Worm (Caenorhabditis elegans) whole organism, L3 larva: ENCODE results near the gene mcu-1.
A peak's percentile ranks its signal among the peaks of the same experiment; 100 is the strongest.

Experiments used
- aly-2 ChIP-seq: fragments of 150-350 bp; optimal IDR thresholded peaks from 2 replicates; lab custom pipeline; 2014; ENCODE audit warnings: missing biosample characterization, missing genetic modification characterization
- ama-1 ChIP-seq: fragments of 150-350 bp; optimal IDR thresholded peaks from 2 replicates; lab custom pipeline; 2018
- ceh-16 ChIP-seq: sonication (generic microtip); optimal IDR thresholded peaks from 2 replicates; lab custom pipeline; 2017; ENCODE audit warnings: missing biosample characterization, missing genetic modification characterization
- ceh-82 ChIP-seq: fragments of 150-350 bp; optimal IDR thresholded peaks from 2 replicates; lab custom pipeline; 2014; ENCODE audit warnings: missing biosample characterization, missing genetic modification characterization
- ceh-9 ChIP-seq: sonication (generic microtip); optimal IDR thresholded peaks from 2 replicates; lab custom pipeline; 2018; ENCODE audit warnings: missing biosample characterization, missing genetic modification characterization
- daf-12 ChIP-seq: fragments of 150-350 bp; optimal IDR thresholded peaks from 2 replicates; lab custom pipeline; 2014; ENCODE audit warnings: missing biosample characterization, missing genetic modification reagents, missing genetic modification characterization
- egl-27 ChIP-seq: sonication (generic microtip); optimal IDR thresholded peaks from 4 replicates; lab custom pipeline; 2017; ENCODE audit warnings: missing biosample characterization, missing genetic modification reagents, missing genetic modification characterization
- elt-1 ChIP-seq: fragments of 150-350 bp; optimal IDR thresholded peaks from 2 replicates; lab custom pipeline; 2014; ENCODE audit warnings: missing biosample characterization, missing genetic modification characterization
- elt-3 ChIP-seq, 3 experiments: fragments of 150-350 bp in 1 of 3; sonication (generic microtip) in 2 of 3; optimal IDR thresholded peaks; 2 replicates in 2 of 3; 4 replicates in 1 of 3; lab custom pipeline; 2014 to 2017; ENCODE audit warnings: missing biosample characterization in 3 of 3, missing genetic modification characterization in 3 of 3
- eor-1 ChIP-seq, 2 experiments: fragments of 150-350 bp; optimal IDR thresholded peaks; 2 replicates each; lab custom pipeline; 2014 to 2018; ENCODE audit warnings: missing biosample characterization in 2 of 2, missing genetic modification characterization in 2 of 2
- fkh-10 ChIP-seq: sonication (generic microtip); optimal IDR thresholded peaks from 2 replicates; lab custom pipeline; 2017; ENCODE audit warnings: missing biosample characterization, missing genetic modification reagents, missing genetic modification characterization
- fkh-2 ChIP-seq: fragments of 150-350 bp; optimal IDR thresholded peaks from 2 replicates; lab custom pipeline; 2014; ENCODE audit warnings: missing biosample characterization, missing genetic modification reagents, missing genetic modification characterization
- fos-1 ChIP-seq: fragments of 150-350 bp; optimal IDR thresholded peaks from 2 replicates; lab custom pipeline; 2014; ENCODE audit warnings: missing biosample characterization, missing genetic modification characterization
- hmg-11 ChIP-seq: sonication (generic microtip); optimal IDR thresholded peaks from 2 replicates; lab custom pipeline; 2016; ENCODE audit warnings: missing genetic modification characterization, missing compliant biosample characterization
- jun-1 ChIP-seq: fragments of 150-350 bp; optimal IDR thresholded peaks from 2 replicates; lab custom pipeline; 2014; ENCODE audit warnings: missing biosample characterization, missing genetic modification reagents, missing genetic modification characterization
- lin-15B ChIP-seq: fragments of 150-350 bp; optimal IDR thresholded peaks from 2 replicates; lab custom pipeline; 2014; ENCODE audit warnings: missing biosample characterization, missing genetic modification characterization
- lin-39 ChIP-seq: fragments of 150-350 bp; optimal IDR thresholded peaks from 2 replicates; lab custom pipeline; 2018; ENCODE audit warnings: missing biosample characterization, missing genetic modification reagents, missing genetic modification characterization
- lsy-12 ChIP-seq: sonication (generic microtip); optimal IDR thresholded peaks from 2 replicates; lab custom pipeline; 2016; ENCODE audit warnings: mild to moderate bottlenecking, missing genetic modification characterization, missing compliant biosample characterization
- mdl-1 ChIP-seq: fragments of 150-350 bp; optimal IDR thresholded peaks from 2 replicates; lab custom pipeline; 2014; ENCODE audit warnings: missing biosample characterization, missing genetic modification characterization
- mml-1 ChIP-seq: fragments of 150-350 bp; sonication (generic microtip); optimal IDR thresholded peaks from 3 replicates; lab custom pipeline; 2014; ENCODE audit warnings: missing biosample characterization, missing genetic modification characterization
- nfya-1 ChIP-seq: sonication (generic microtip); optimal IDR thresholded peaks from 2 replicates; lab custom pipeline; 2017; ENCODE audit warnings: missing genetic modification characterization, mild to moderate bottlenecking, missing compliant biosample characterization, antibody characterized with exemption, moderate library complexity; ENCODE audit not compliant: insufficient read depth
- nhr-12 ChIP-seq: fragments of 150-350 bp; optimal IDR thresholded peaks from 2 replicates; lab custom pipeline; 2014; ENCODE audit warnings: missing biosample characterization, missing genetic modification characterization
- nhr-23 ChIP-seq: fragments of 150-350 bp; optimal IDR thresholded peaks from 2 replicates; lab custom pipeline; 2014; ENCODE audit warnings: missing biosample characterization, missing genetic modification reagents, missing genetic modification characterization
- nhr-237 ChIP-seq: fragments of 150-350 bp; optimal IDR thresholded peaks from 2 replicates; lab custom pipeline; 2014; ENCODE audit warnings: missing biosample characterization, missing genetic modification characterization
- nhr-28 ChIP-seq: fragments of 150-350 bp; optimal IDR thresholded peaks from 2 replicates; lab custom pipeline; 2014; ENCODE audit warnings: missing biosample characterization, missing genetic modification characterization
- nhr-43 ChIP-seq: sonication (generic microtip); optimal IDR thresholded peaks from 2 replicates; lab custom pipeline; 2016; ENCODE audit warnings: mild to moderate bottlenecking, missing genetic modification characterization, missing compliant biosample characterization; ENCODE audit not compliant: poor library complexity, severe bottlenecking
- nhr-67 ChIP-seq: fragments of 150-350 bp; optimal IDR thresholded peaks from 2 replicates; lab custom pipeline; 2014; ENCODE audit warnings: missing biosample characterization, missing genetic modification characterization
- nhr-76 ChIP-seq: fragments of 150-350 bp; sonication (generic microtip); optimal IDR thresholded peaks from 5 replicates; lab custom pipeline; 2014; ENCODE audit warnings: missing biosample characterization, missing genetic modification characterization
- nhr-77 ChIP-seq: fragments of 150-350 bp; optimal IDR thresholded peaks from 2 replicates; lab custom pipeline; 2014; ENCODE audit warnings: missing biosample characterization, missing genetic modification characterization
- pha-4 ChIP-seq: fragments of 150-350 bp; optimal IDR thresholded peaks from 2 replicates; lab custom pipeline; 2014; ENCODE audit warnings: missing biosample characterization, missing genetic modification reagents, missing genetic modification characterization
- tbx-2 ChIP-seq: sonication (generic microtip); optimal IDR thresholded peaks from 2 replicates; lab custom pipeline; 2016; ENCODE audit warnings: mild to moderate bottlenecking, missing genetic modification characterization, missing compliant biosample characterization
- unc-39 ChIP-seq: sonication (generic microtip); optimal IDR thresholded peaks from 4 replicates; lab custom pipeline; 2017; ENCODE audit warnings: missing biosample characterization, missing genetic modification characterization
- zag-1 ChIP-seq: fragments of 150-350 bp; optimal IDR thresholded peaks from 2 replicates; lab custom pipeline; 2014; ENCODE audit warnings: missing biosample characterization, missing genetic modification characterization
- ztf-11 ChIP-seq: fragments of 150-350 bp; optimal IDR thresholded peaks from 2 replicates; lab custom pipeline; 2014; ENCODE audit warnings: missing biosample characterization, missing genetic modification characterization
- ztf-4 ChIP-seq: fragments of 150-350 bp; optimal IDR thresholded peaks from 2 replicates; lab custom pipeline; 2014; ENCODE audit warnings: missing biosample characterization, missing genetic modification characterization

The mcu-1 gene

DNA sequence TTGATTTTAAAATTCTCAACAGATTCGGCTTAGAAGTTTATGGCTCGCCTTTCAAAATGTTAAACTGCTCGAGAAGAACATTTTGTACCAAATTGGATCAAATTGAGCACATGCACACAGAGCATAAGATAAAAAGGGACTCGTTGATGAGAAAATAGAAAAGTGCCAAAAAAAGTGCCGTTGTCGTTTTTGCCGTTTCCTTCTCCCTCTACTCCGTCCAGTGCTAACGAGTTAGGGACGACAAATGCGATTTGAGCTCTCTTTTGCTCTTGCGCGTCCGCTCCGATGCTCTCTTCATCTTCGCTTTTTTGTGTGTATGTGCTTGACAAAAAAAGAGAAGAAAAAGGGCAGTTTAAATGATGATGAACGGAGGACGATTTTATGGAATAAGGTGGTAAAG lies 23.9 kb downstream of the mcu-1 start:
- no peak for TF ChIP-seq nhr-28 (tag; lab: Kevin White, UChicago)
- TF ChIP-seq fkh-10 = peak; percentile 88
- TF ChIP-seq, all 47 proteins: peak for 1

DNA sequence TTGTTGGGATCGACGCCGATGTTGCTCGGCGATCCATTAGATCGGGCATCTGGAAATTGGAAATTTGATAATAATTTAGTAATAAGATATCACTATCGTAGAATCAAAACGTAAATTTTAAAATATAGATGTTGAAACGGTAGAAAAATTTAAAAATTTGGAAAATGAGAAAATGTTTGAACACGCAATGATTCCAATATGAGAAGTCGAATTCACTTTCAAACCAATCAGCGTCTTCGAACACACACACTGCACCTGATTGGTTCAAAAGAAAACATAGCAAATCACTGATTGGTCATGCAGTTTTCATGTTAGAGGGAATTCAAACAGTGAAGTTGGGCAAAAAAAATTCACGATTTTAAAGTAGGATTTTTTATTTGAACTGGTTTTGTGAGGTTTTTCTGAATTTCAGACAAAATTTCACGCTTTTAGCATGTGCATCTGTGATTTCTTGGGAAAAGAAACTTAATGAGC lies 35.7 kb downstream of the mcu-1 start, which contains the start of gene H04M03.12:
TSS of gene H04M03.12 (minus strand) at position 51 of the 474 bp plus-strand sequence.
- TF ChIP-seq fos-1 (tag; lab: Kevin White, UChicago) (no peak), nfya-1 (peak; percentile 67), aly-2 (tag; lab: Kevin White, UChicago) (no peak), nhr-67 (tag; lab: Kevin White, UChicago) (no peak)

DNA sequence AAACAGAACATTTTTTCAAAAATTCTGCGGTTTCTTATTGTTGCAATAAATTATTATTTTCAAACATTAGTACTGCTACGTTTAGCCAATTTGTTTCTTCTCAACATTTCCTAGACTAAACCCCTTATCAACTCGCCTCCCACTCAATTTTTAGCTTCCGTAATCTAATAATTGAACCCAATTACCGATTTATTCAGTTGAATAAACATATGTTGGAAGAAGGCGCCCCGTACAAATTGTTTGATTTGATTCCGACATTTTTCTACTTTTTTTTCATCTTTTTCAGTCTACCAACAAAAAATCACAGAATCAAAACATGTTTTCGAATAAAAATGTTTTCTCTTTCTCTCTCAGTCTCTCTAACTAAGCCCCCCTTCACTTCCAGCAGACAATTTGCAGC lies 36.3 kb downstream of the mcu-1 start:
- TF ChIP-seq lin-15B = no peak
- TF ChIP-seq nhr-77 = no peak
- TF ChIP-seq nhr-76 = no peak
- TF ChIP-seq, all 47 proteins: peak for 0

DNA sequence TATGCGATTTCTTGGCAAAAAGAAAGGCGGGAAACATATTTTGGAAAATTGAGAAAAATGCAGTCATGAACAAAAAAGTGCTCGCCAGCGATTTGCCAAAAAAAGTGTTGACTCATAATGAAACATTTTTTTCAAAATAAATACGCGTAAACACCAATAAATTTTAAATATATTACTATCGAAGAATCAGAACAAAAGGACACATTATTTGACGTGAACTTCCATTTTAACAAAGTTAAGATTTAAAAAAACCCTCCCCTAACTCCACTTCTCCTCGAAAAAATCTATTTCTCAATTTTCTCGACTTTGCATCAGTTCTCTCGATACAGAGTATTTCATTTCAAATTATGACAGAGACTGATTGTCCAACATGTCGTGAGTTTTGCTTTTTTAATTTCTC lies 42.7 kb downstream of the mcu-1 start, which contains the start of gene pck-3:
TSS of gene pck-3 (plus strand) at position 301 of the 400 bp plus-strand sequence.
- no peak for TF ChIP-seq ztf-4 (tag; lab: Kevin White, UChicago)
- TF ChIP-seq, all 47 proteins: peak for 0

DNA sequence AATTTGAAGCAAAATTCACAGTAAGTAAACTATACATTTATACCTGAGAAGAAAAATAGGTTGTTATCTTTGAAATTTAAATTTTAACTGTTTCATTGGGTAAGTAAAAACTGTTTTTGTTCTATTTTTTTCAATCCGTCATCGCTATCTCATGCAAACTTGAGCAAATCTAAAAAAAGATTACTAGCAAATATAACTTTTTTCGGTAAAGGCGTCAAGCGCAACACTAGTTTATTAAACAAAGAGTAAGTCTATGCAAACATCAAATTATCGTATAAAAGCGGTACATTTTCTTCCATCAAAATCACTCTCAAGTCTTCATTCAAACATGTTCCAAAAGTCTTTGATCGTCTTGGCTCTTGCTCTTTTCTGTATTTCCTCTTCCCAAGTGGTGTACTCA lies 43.8 kb downstream of the mcu-1 start, which contains the start of gene nspb-6:
TSS of gene nspb-6 (plus strand) at position 301 of the 400 bp plus-strand sequence.
- TF ChIP-seq unc-39 (tag; lab: Kevin White, UChicago) = no peak
- no peak for TF ChIP-seq lsy-12 (tag; lab: Kevin White, UChicago)
- no peak for TF ChIP-seq nhr-12 (tag; lab: Kevin White, UChicago)
- TF ChIP-seq elt-3 (tag; optimal IDR thresholded peaks at IDR 0.05; lab: Kevin White, UChicago) = no peak
- no peak for TF ChIP-seq ceh-9
- no peak for TF ChIP-seq hmg-11 (tag; lab: Kevin White, UChicago)
- TF ChIP-seq ceh-82 = no peak
- no peak for TF ChIP-seq zag-1 (tag; lab: Kevin White, UChicago)
- no peak for TF ChIP-seq ztf-4 (tag; lab: Kevin White, UChicago)
- no peak for TF ChIP-seq lin-39 (tag; lab: Kevin White, UChicago)
- TF ChIP-seq mml-1 = no peak
- no peak for TF ChIP-seq mdl-1 (tag; lab: Kevin White, UChicago)
- TF ChIP-seq ztf-11 (tag; lab: Kevin White, UChicago) = no peak
- no peak for TF ChIP-seq jun-1 (tag; lab: Kevin White, UChicago)
- TF ChIP-seq nhr-23 (tag; lab: Kevin White, UChicago) = no peak
- no peak for TF ChIP-seq lin-15B
- no peak for TF ChIP-seq tbx-2 (tag; lab: Kevin White, UChicago)
- TF ChIP-seq, all 47 proteins: peak for 0

DNA sequence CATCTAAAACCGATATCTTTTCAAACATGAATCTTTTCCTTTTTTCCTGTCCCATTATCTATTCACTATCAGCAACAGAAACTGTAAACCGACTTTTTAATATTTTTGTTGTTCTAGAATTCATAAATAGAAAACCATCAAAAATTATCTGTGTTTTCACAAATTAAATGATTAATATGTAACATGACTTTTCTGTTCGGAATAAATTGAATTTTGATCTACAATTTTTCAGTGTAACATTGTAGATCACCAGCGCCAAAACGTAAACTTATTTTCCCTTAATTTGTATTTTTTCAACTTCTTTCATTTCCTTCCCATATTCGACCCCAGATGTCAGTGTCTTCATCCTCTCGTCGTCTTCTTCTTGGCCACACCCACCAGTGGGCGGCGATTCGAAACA lies 47.8 kb downstream of the mcu-1 start, which contains the start of gene H04M03.3:
TSS of gene H04M03.3 (plus strand) at position 301 of the 400 bp plus-strand sequence.
- TF ChIP-seq nhr-237 (no peak), nhr-43 (tag; lab: Kevin White, UChicago) (no peak), ztf-4 (tag; lab: Kevin White, UChicago) (no peak), eor-1 (tag; optimal IDR thresholded peaks at IDR 0.05; lab: Kevin White, UChicago) (no peak), daf-12 (tag; lab: Kevin White, UChicago) (no peak), ama-1 (lab: Kevin White, UChicago) (no peak), egl-27 (tag; lab: Kevin White, UChicago) (no peak), ceh-16 (tag; lab: Kevin White, UChicago) (no peak), pha-4 (tag; lab: Kevin White, UChicago) (no peak), elt-3 (tag; optimal IDR thresholded peaks at IDR 0.05; lab: Kevin White, UChicago) (no peak), elt-1 (tag; lab: Kevin White, UChicago) (no peak), fkh-2 (tag; lab: Kevin White, UChicago) (no peak), lin-15B (no peak)
